Worm (Caenorhabditis elegans): ENCODE results near the gene T01D3.1.

The T01D3.1 gene

DNA sequence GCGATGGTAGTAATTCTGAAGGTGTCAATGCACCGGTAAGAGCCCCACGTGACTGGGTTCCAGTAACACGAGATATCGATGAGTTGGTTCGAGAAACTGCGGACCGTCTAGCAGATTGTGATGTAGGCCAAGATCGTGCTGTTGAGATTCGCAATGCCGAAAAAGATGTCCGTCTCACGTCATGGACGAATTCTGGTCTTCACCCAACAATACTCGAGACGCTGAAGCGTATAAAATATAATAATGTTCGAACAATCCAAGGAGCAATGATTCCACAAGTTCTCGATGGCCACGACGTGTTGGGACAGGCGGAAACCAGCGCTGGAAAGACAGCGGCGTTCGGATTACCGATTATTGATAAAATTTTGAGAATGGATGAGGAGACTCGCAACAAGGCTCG lies 23.2 kb upstream of the T01D3.1 start:
- no peak for TF ChIP-seq akir-1 (GFP tag; optimal IDR thresholded peaks at IDR 0.05)
- TF ChIP-seq ccch-3 (GFP tag; optimal IDR thresholded peaks at IDR 0.05), result no peak
- TF ChIP-seq repo-1 (tag; optimal IDR thresholded peaks at IDR 0.05), result no peak
- no peak for TF ChIP-seq snpc-1.1 (tag; optimal IDR thresholded peaks at IDR 0.05; ENCODE audit: insufficient read depth)
- no peak for TF ChIP-seq lsy-27 (tag; optimal IDR thresholded peaks at IDR 0.05; ENCODE audit: borderline replicate concordance, insufficient read depth)
- no peak for TF ChIP-seq mcd-1 (GFP tag; IDR thresholded peaks at IDR 0.05)
- TF ChIP-seq T07F8.4 (tag; optimal IDR thresholded peaks at IDR 0.05), result no peak
- TF ChIP-seq egrh-3 (GFP tag; IDR thresholded peaks at IDR 0.05), result no peak
- TF ChIP-seq sdz-38 (tag; optimal IDR thresholded peaks at IDR 0.05), result no peak

DNA sequence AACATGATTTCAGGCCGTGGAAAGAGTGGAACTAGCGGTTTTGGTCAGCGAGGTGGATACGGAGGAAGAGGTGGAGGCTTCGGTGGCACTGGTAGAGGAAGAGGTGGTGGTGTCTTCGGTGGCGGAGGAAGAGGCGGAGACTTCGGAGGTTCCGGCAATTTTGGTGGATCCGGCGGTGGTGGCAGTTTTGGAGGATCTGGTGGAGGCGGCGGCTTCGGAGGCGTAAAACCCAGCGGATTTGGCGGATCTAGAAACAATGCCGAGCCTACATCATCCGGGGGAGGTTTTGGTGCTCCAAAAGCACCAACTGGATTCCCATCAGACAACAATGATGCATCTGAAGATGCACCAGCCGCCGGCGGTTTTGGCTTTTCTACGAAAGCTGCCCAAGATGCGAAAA lies 21.4 kb upstream of the T01D3.1 start:
- TF ChIP-seq unc-62 (GFP tag; optimal IDR thresholded peaks at IDR 0.05) (no peak), nfyb-1 (GFP tag; IDR thresholded peaks at IDR 0.05) (peak; percentile 12; the same call in 1 of the 2 replicates), egrh-3 (GFP tag; IDR thresholded peaks at IDR 0.05) (peak; percentile 82; the same call in 1 of the 2 replicates), madf-3 (GFP tag; IDR thresholded peaks at IDR 0.05) (0 out of 2 replicates have a peak, but pooled peaks have one; percentile 50), zfh-2 (GFP tag; conservative IDR thresholded peaks at IDR 0.05) (peak; percentile 90)

DNA sequence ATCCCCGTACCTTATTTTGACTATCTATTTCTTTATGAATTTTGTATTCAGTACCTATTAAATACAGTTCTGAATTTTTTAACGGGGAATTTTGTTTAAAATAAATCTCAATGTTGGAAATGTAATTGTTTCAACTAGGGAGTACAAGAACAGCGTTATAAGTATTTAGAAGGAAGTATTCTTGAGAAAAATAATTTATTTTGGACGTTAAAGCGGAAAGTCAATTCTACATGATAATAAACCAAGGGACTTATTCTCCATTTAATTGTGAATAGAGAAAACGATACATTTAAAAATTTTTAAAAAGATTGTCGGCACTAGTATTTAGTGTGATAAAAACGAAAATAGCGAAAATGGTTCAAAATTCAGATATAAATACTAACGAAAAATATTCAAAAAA lies 20.5 kb upstream of the T01D3.1 start:
- TF ChIP-seq hmg-1.2 (GFP tag; IDR thresholded peaks at IDR 0.05) (0 out of 2 replicates have a peak, but pooled peaks have one; percentile 24), Y56A3A.18 (GFP tag; IDR thresholded peaks at IDR 0.05) (peak; percentile 77), ceh-58 (GFP tag; IDR thresholded peaks at IDR 0.05) (0 out of 2 replicates have a peak, but pooled peaks have one; percentile 12), mes-4 (tag; optimal IDR thresholded peaks at IDR 0.05) (peak; percentile 4), snpc-1.3 (tag; optimal IDR thresholded peaks at IDR 0.05; ENCODE audit: insufficient read depth) (peak; percentile 10), egl-44 (GFP tag; IDR thresholded peaks at IDR 0.05) (no peak), nfyb-1 (GFP tag; IDR thresholded peaks at IDR 0.05) (0 out of 2 replicates have a peak, but pooled peaks have one; percentile 22), egl-18 (GFP tag; IDR thresholded peaks at IDR 0.05) (no peak), T26A5.8 (tag; optimal IDR thresholded peaks at IDR 0.05) (peak; percentile 4), tbp1 (GFP tag; optimal IDR thresholded peaks at IDR 0.05) (peak; percentile 45), hsf-1 (GFP tag; IDR thresholded peaks at IDR 0.05) (peak; percentile 78), F33H1.4 (GFP tag; IDR thresholded peaks at IDR 0.05) (0 out of 2 replicates have a peak, but pooled peaks have one; percentile 13), ceh-100 (GFP tag; IDR thresholded peaks at IDR 0.05) (peak; percentile 59; the same call in 1 of the 2 replicates), ztf-18 (tag; optimal IDR thresholded peaks at IDR 0.05) (peak; percentile 24), lsl-1 (GFP tag; optimal IDR thresholded peaks at IDR 0.05) (peak; percentile 19), madf-8 (GFP tag; conservative IDR thresholded peaks at IDR 0.05) (peak; percentile 34; the same call in 1 of the 2 replicates), madf-10 (tag; optimal IDR thresholded peaks at IDR 0.05) (no peak), Y67H2A.10 (GFP tag; conservative IDR thresholded peaks at IDR 0.05) (no peak), tlf-1 (GFP tag; optimal IDR thresholded peaks at IDR 0.05) (peak; percentile 15), madf-3 (GFP tag; IDR thresholded peaks at IDR 0.05) (0 out of 2 replicates have a peak, but pooled peaks have one; percentile 72), ztf-3 (GFP tag; optimal IDR thresholded peaks at IDR 0.05) (no peak), Y53F4B.3 (GFP tag; IDR thresholded peaks at IDR 0.05) (no peak), lsy-27 (tag; optimal IDR thresholded peaks at IDR 0.05; ENCODE audit: borderline replicate concordance, insufficient read depth) (no peak), pha-4 (tag; optimal IDR thresholded peaks at IDR 0.05) (no peak), lin-26 (GFP tag; IDR thresholded peaks at IDR 0.05) (peak; percentile 76), him-1 (tag; optimal IDR thresholded peaks at IDR 0.05) (peak; percentile 71), cebp-1 (GFP tag; IDR thresholded peaks at IDR 0.05) (no peak), cebp-1 (tag; optimal IDR thresholded peaks at IDR 0.05) (peak; percentile 44), rcor-1 (GFP tag; IDR thresholded peaks at IDR 0.05) (peak; percentile 59), ztf-28 (GFP tag; IDR thresholded peaks at IDR 0.05) (no peak), madf-6 (GFP tag; IDR thresholded peaks at IDR 0.05) (peak; percentile 72), die-1 (tag; optimal IDR thresholded peaks at IDR 0.05) (peak; percentile 21), ztf-26 (tag; optimal IDR thresholded peaks at IDR 0.05) (no peak), efl-1 (GFP tag; optimal IDR thresholded peaks at IDR 0.05) (no peak), nhr-90 (tag; optimal IDR thresholded peaks at IDR 0.05) (no peak)

All from whole organism, young adult.